Worm (Caenorhabditis elegans) whole organism, L2 larva: ENCODE data around the gene srv-14.

Experiments used
- C34F6.9 ChIP-seq: fragments of 150-350 bp; optimal IDR thresholded peaks from 2 replicates; lab custom pipeline; 2014; ENCODE audit warnings: missing biosample characterization, missing genetic modification characterization
- F13H6.1 ChIP-seq: sonication (generic microtip); optimal IDR thresholded peaks from 2 replicates; lab custom pipeline; 2016; ENCODE audit warnings: missing genetic modification characterization, missing compliant biosample characterization
- R02D3.7 ChIP-seq: fragments of 150-350 bp; optimal IDR thresholded peaks from 2 replicates; lab custom pipeline; 2014; ENCODE audit warnings: missing biosample characterization, missing genetic modification characterization
- Y55F3AM.14 ChIP-seq: fragments of 200-800 bp; sonication (Bioruptor generic); optimal IDR thresholded peaks from 2 replicates; lab custom pipeline; 2018; ENCODE audit warnings: mild to moderate bottlenecking, missing genetic modification characterization, missing compliant biosample characterization
- blmp-1 ChIP-seq: sonication (generic microtip); optimal IDR thresholded peaks from 2 replicates; lab custom pipeline; 2017; ENCODE audit warnings: missing genetic modification characterization, mild to moderate bottlenecking, missing compliant biosample characterization, antibody characterized with exemption, moderate library complexity; ENCODE audit not compliant: insufficient read depth
- ceh-16 ChIP-seq: fragments of 150-350 bp; optimal IDR thresholded peaks from 2 replicates; lab custom pipeline; 2014; ENCODE audit warnings: missing biosample characterization, missing genetic modification characterization
- crh-2 ChIP-seq: sonication (generic microtip); optimal IDR thresholded peaks from 2 replicates; lab custom pipeline; 2017; ENCODE audit warnings: missing biosample characterization, missing genetic modification characterization
- dmd-4 ChIP-seq: sonication (generic microtip); optimal IDR thresholded peaks from 2 replicates; lab custom pipeline; 2017; ENCODE audit warnings: missing biosample characterization, missing genetic modification characterization
- elt-1 ChIP-seq: fragments of 150-350 bp; optimal IDR thresholded peaks from 2 replicates; lab custom pipeline; 2014; ENCODE audit warnings: missing biosample characterization, missing genetic modification characterization
- elt-3 ChIP-seq: sonication (generic microtip); optimal IDR thresholded peaks from 2 replicates; lab custom pipeline; 2017; ENCODE audit warnings: missing biosample characterization, missing genetic modification characterization
- fos-1 ChIP-seq: fragments of 150-350 bp; optimal IDR thresholded peaks from 2 replicates; lab custom pipeline; 2014; ENCODE audit warnings: missing biosample characterization, missing genetic modification characterization
- gmeb-1 ChIP-seq: fragments of 150-350 bp; optimal IDR thresholded peaks from 2 replicates; lab custom pipeline; 2014; ENCODE audit warnings: missing biosample characterization, missing genetic modification characterization
- lin-11 ChIP-seq: fragments of 150-350 bp; sonication (generic microtip); optimal IDR thresholded peaks from 2 replicates; lab custom pipeline; 2014; ENCODE audit warnings: missing biosample characterization, missing genetic modification characterization, inconsistent platforms, mixed read lengths
- lin-39 ChIP-seq: fragments of 150-350 bp; optimal IDR thresholded peaks from 2 replicates; lab custom pipeline; 2014; ENCODE audit warnings: missing biosample characterization, missing genetic modification reagents, missing genetic modification characterization
- lsy-2 ChIP-seq, 2 experiments: fragments of 150-350 bp in 1 of 2; sonication (generic microtip) in 1 of 2; optimal IDR thresholded peaks; 2 replicates each; lab custom pipeline; 2014 to 2017; ENCODE audit warnings: missing biosample characterization in 2 of 2, missing genetic modification characterization in 2 of 2
- mab-5 ChIP-seq: fragments of 150-350 bp; optimal IDR thresholded peaks from 2 replicates; lab custom pipeline; 2014; ENCODE audit warnings: missing biosample characterization, missing genetic modification characterization
- mbf-1 ChIP-seq: sonication (generic microtip); optimal IDR thresholded peaks from 2 replicates; lab custom pipeline; 2017; ENCODE audit warnings: missing biosample characterization, missing genetic modification characterization
- mdl-1 ChIP-seq, 2 experiments: fragments of 150-350 bp in 1 of 2; sonication (generic microtip) in 1 of 2; optimal IDR thresholded peaks; 2 replicates each; lab custom pipeline; 2017; ENCODE audit warnings: missing biosample characterization in 2 of 2, missing genetic modification characterization in 2 of 2
- nhr-10 ChIP-seq: sonication (generic microtip); optimal IDR thresholded peaks from 2 replicates; lab custom pipeline; 2017; ENCODE audit warnings: missing biosample characterization, missing genetic modification characterization
- nhr-12 ChIP-seq: fragments of 150-350 bp; optimal IDR thresholded peaks from 2 replicates; lab custom pipeline; 2014; ENCODE audit warnings: missing biosample characterization, missing genetic modification characterization
- nhr-129 ChIP-seq: fragments of 150-350 bp; optimal IDR thresholded peaks from 2 replicates; lab custom pipeline; 2014; ENCODE audit warnings: missing biosample characterization, missing genetic modification characterization
- nhr-21 ChIP-seq: fragments of 150-350 bp; optimal IDR thresholded peaks from 2 replicates; lab custom pipeline; 2014; ENCODE audit warnings: missing biosample characterization, missing genetic modification characterization
- nhr-23 ChIP-seq: fragments of 150-350 bp; optimal IDR thresholded peaks from 2 replicates; lab custom pipeline; 2014; ENCODE audit warnings: missing biosample characterization, missing genetic modification reagents, missing genetic modification characterization
- nhr-237 ChIP-seq: fragments of 150-350 bp; optimal IDR thresholded peaks from 2 replicates; lab custom pipeline; 2014; ENCODE audit warnings: missing biosample characterization, missing genetic modification characterization
- nhr-6 ChIP-seq: fragments of 150-350 bp; optimal IDR thresholded peaks from 2 replicates; lab custom pipeline; 2014; ENCODE audit warnings: missing biosample characterization, missing genetic modification characterization
- peb-1 ChIP-seq: fragments of 150-350 bp; optimal IDR thresholded peaks from 2 replicates; lab custom pipeline; 2014; ENCODE audit warnings: missing biosample characterization, missing genetic modification characterization
- sem-4 ChIP-seq: fragments of 150-350 bp; optimal IDR thresholded peaks from 2 replicates; lab custom pipeline; 2014; ENCODE audit warnings: missing biosample characterization, missing genetic modification reagents, missing genetic modification characterization
- skn-1 ChIP-seq: sonication (generic microtip); optimal IDR thresholded peaks from 2 replicates; lab custom pipeline; 2017; ENCODE audit warnings: missing biosample characterization, missing genetic modification characterization
- sma-9 ChIP-seq, 2 experiments: fragments of 150-350 bp in 1 of 2; sonication (generic microtip) in 1 of 2; optimal IDR thresholded peaks; 2 replicates each; lab custom pipeline; 2014 to 2016; ENCODE audit warnings: missing genetic modification characterization in 2 of 2, mild to moderate bottlenecking in 1 of 2, missing biosample characterization in 1 of 2, missing compliant biosample characterization in 1 of 2, missing genetic modification reagents in 1 of 2, moderate library complexity in 1 of 2
- snpc-4 ChIP-seq: fragments of 150-350 bp; optimal IDR thresholded peaks from 2 replicates; lab custom pipeline; 2014; ENCODE audit warnings: missing biosample characterization, missing genetic modification characterization
- unc-62 ChIP-seq: fragments of 150-350 bp; optimal IDR thresholded peaks from 2 replicates; lab custom pipeline; 2014; ENCODE audit warnings: missing biosample characterization, missing genetic modification reagents, missing genetic modification characterization
- zag-1 ChIP-seq: fragments of 150-350 bp; optimal IDR thresholded peaks from 2 replicates; lab custom pipeline; 2014; ENCODE audit warnings: missing biosample characterization, missing genetic modification characterization
- ztf-4 ChIP-seq: fragments of 150-350 bp; optimal IDR thresholded peaks from 2 replicates; lab custom pipeline; 2014; ENCODE audit warnings: missing biosample characterization, missing genetic modification characterization

srv-14 gene

ce11 chrIV:15923000-15923399 lies 29.0 kb upstream of the srv-14 start:
- no peak for TF ChIP-seq F13H6.1 (tag; lab: Kevin White, UChicago)
- no peak for TF ChIP-seq lin-11 (tag; lab: Kevin White, UChicago)
- no peak for TF ChIP-seq nhr-10 (tag; lab: Kevin White, UChicago)
- no peak for TF ChIP-seq fos-1 (tag; lab: Kevin White, UChicago)
- no peak for TF ChIP-seq unc-62
- no peak for TF ChIP-seq snpc-4 (tag; lab: Kevin White, UChicago)
- no peak for TF ChIP-seq blmp-1 (tag; lab: Kevin White, UChicago)
- TF ChIP-seq ztf-4, result no peak
- no peak for TF ChIP-seq crh-2
- TF ChIP-seq mab-5 (tag; lab: Kevin White, UChicago), result no peak
- TF ChIP-seq sma-9 (GFP tag; optimal IDR thresholded peaks at IDR 0.05; lab: Kevin White, UChicago), result no peak
- no peak for TF ChIP-seq sma-9 (tag; optimal IDR thresholded peaks at IDR 0.05; lab: Kevin White, UChicago)
- no peak for TF ChIP-seq gmeb-1 (tag; lab: Kevin White, UChicago)
- TF ChIP-seq Y55F3AM.14, result no peak
- no peak for TF ChIP-seq mdl-1 (tag; optimal IDR thresholded peaks at IDR 0.05; lab: Kevin White, UChicago)
- no peak for TF ChIP-seq lsy-2 (tag; optimal IDR thresholded peaks at IDR 0.05; lab: Kevin White, UChicago)
- TF ChIP-seq dmd-4 (tag; lab: Kevin White, UChicago), result no peak
- no peak for TF ChIP-seq skn-1 (tag; lab: Kevin White, UChicago)
- no peak for TF ChIP-seq zag-1 (tag; lab: Kevin White, UChicago)

ce11 chrIV:15915061-15915460 lies 21.0 kb upstream of the srv-14 start:
- TF ChIP-seq skn-1 (tag; lab: Kevin White, UChicago) (no peak), C34F6.9 (no peak), elt-3 (tag; lab: Kevin White, UChicago) (no peak), nhr-237 (no peak), nhr-23 (tag; lab: Kevin White, UChicago) (no peak), nhr-12 (tag; lab: Kevin White, UChicago) (no peak), mdl-1 (tag; optimal IDR thresholded peaks at IDR 0.05; lab: Kevin White, UChicago) (no peak), sem-4 (tag; lab: Kevin White, UChicago) (no peak), nhr-129 (no peak), gmeb-1 (tag; lab: Kevin White, UChicago) (no peak), nhr-6 (tag; lab: Kevin White, UChicago) (no peak), zag-1 (tag; lab: Kevin White, UChicago) (no peak), ceh-16 (tag; lab: Kevin White, UChicago) (no peak), lin-39 (tag; lab: Kevin White, UChicago) (no peak)
- TF ChIP-seq, all 48 proteins: peak for 0

ce11 chrIV:15908251-15908650 lies 14.2 kb upstream of the srv-14 start:
- TF ChIP-seq peb-1 (tag; lab: Kevin White, UChicago) (no peak), ceh-16 (tag; lab: Kevin White, UChicago) (no peak), elt-1 (tag; lab: Kevin White, UChicago) (no peak), mbf-1 (tag; lab: Kevin White, UChicago) (no peak)

ce11 chrIV:15906059-15906632 lies 12.1 kb upstream of the srv-14 start, which contains the start of gene srv-15:
Gene srv-15, plus strand, starts transcription at chrIV:15906582.
- TF ChIP-seq nhr-21 (tag; lab: Kevin White, UChicago) (peak; percentile 27), R02D3.7 (no peak), peb-1 (tag; lab: Kevin White, UChicago) (no peak), lsy-2 (tag; optimal IDR thresholded peaks at IDR 0.05; lab: Kevin White, UChicago) (peak in 1 of 2 experiments; percentile 2)

- peak; percentile 34 for TF ChIP-seq gmeb-1 (tag; lab: Kevin White, UChicago)
- TF ChIP-seq crh-2, result no peak
Measured at ce11 chrIV:15901123-15901522, 7.1 kb upstream of the srv-14 start, which contains the start of gene Y105C5B.5. Gene Y105C5B.5, minus strand, starts transcription at chrIV:15901225.
